Worm (Caenorhabditis elegans) whole organism, L4 larva: ENCODE measurements around the gene cpsf-1.

Experiments
- T20F7.1 ChIP-seq: fragments of 200-800 bp; sonication (Bioruptor generic); optimal IDR thresholded peaks from 2 replicates; lab custom pipeline; 2018; ENCODE audit warnings: mild to moderate bottlenecking, missing genetic modification characterization, missing compliant biosample characterization
- Y48G9A.11 ChIP-seq: fragments of 200-800 bp; sonication (Bioruptor generic); IDR thresholded peaks from 2 replicates; pipeline ENCODE4 v1.3.6; 2022; ENCODE audit warnings: missing genetic modification reagents, missing genetic modification characterization, missing compliant biosample characterization
- ZK546.5 ChIP-seq, 2 experiments: sonication (generic microtip); optimal IDR thresholded peaks; 2 replicates each; lab custom pipeline; 2017; ENCODE audit warnings: missing biosample characterization in 2 of 2, missing genetic modification characterization in 2 of 2
- aha-1 ChIP-seq: fragments of 150-350 bp; peaks from one replicate; lab custom pipeline; 2014; ENCODE audit warnings: missing biosample characterization, missing genetic modification characterization
- aly-2 ChIP-seq: sonication (generic microtip); optimal IDR thresholded peaks from 2 replicates; lab custom pipeline; 2018; ENCODE audit warnings: missing biosample characterization, missing genetic modification characterization
- ceh-20 ChIP-seq: fragments of 200-800 bp; sonication (Bioruptor generic); IDR thresholded peaks from 2 replicates; pipeline ENCODE4 v1.3.6; 2022; ENCODE audit warnings: missing genetic modification reagents, missing genetic modification characterization, missing compliant biosample characterization
- ceh-28 ChIP-seq: fragments of 150-350 bp; optimal IDR thresholded peaks from 2 replicates; lab custom pipeline; 2014; ENCODE audit warnings: missing biosample characterization, missing genetic modification reagents, missing genetic modification characterization
- ctbp-1 ChIP-seq: fragments of 200-800 bp; sonication (Bioruptor generic); IDR thresholded peaks from 2 replicates; pipeline ENCODE4 v1.3.6; 2022; ENCODE audit warnings: missing genetic modification reagents, missing genetic modification characterization, missing compliant biosample characterization
- daf-12 ChIP-seq: fragments of 150-350 bp; optimal IDR thresholded peaks from 2 replicates; lab custom pipeline; 2014; ENCODE audit warnings: missing biosample characterization, missing genetic modification reagents, missing genetic modification characterization
- dmd-8 ChIP-seq: fragments of 200-800 bp; sonication (Bioruptor generic); IDR thresholded peaks from 2 replicates; pipeline ENCODE4 v1.3.6; 2022; ENCODE audit warnings: missing genetic modification characterization, missing compliant biosample characterization
- dpl-1 ChIP-seq: fragments of 150-350 bp; optimal IDR thresholded peaks from 2 replicates; lab custom pipeline; 2014; ENCODE audit warnings: missing biosample characterization, missing genetic modification reagents, missing genetic modification characterization
- fkh-10 ChIP-seq: fragments of 150-350 bp; optimal IDR thresholded peaks from 2 replicates; lab custom pipeline; 2014; ENCODE audit warnings: missing biosample characterization, missing genetic modification reagents, missing genetic modification characterization
- hif-1 ChIP-seq, 2 experiments: sonication (generic microtip); optimal IDR thresholded peaks; 2 replicates each; lab custom pipeline; 2016 to 2017; ENCODE audit warnings: missing compliant biosample characterization in 2 of 2, missing genetic modification characterization in 2 of 2, missing genetic modification reagents in 2 of 2, missing genotype in 2 of 2, mild to moderate bottlenecking in 1 of 2
- hlh-30 ChIP-seq: sonication (generic microtip); optimal IDR thresholded peaks from 2 replicates; lab custom pipeline; 2017; ENCODE audit warnings: antibody characterized with exemption, mild to moderate bottlenecking, missing genetic modification characterization, missing compliant biosample characterization; ENCODE audit not compliant: insufficient read depth
- jun-1 ChIP-seq: fragments of 150-350 bp; optimal IDR thresholded peaks from 2 replicates; lab custom pipeline; 2014; ENCODE audit warnings: missing biosample characterization, missing genetic modification reagents, missing genetic modification characterization
- lin-1 ChIP-seq: fragments of 200-800 bp; sonication (Bioruptor generic); IDR thresholded peaks from 2 replicates; pipeline ENCODE4 v1.3.6; 2022; ENCODE audit warnings: missing genetic modification reagents, missing genetic modification characterization, missing compliant biosample characterization
- lsy-2 ChIP-seq, 2 experiments: fragments of 150-350 bp in 1 of 2; sonication (generic microtip) in 1 of 2; optimal IDR thresholded peaks; 2 replicates each; lab custom pipeline; 2014 to 2017; ENCODE audit warnings: missing biosample characterization in 2 of 2, missing genetic modification characterization in 2 of 2
- mep-1 ChIP-seq: fragments of 150-350 bp; sonication (generic microtip); optimal IDR thresholded peaks from 3 replicates; lab custom pipeline; 2014; ENCODE audit warnings: missing biosample characterization, missing genetic modification characterization
- mes-2 ChIP-seq: sonication (generic microtip); optimal IDR thresholded peaks from 2 replicates; lab custom pipeline; 2016; ENCODE audit warnings: missing genotype, mild to moderate bottlenecking, missing genetic modification characterization, missing compliant biosample characterization; ENCODE audit not compliant: poor library complexity, severe bottlenecking
- nhr-10 ChIP-seq: fragments of 150-350 bp; optimal IDR thresholded peaks from 2 replicates; lab custom pipeline; 2014; ENCODE audit warnings: missing biosample characterization, missing genetic modification characterization
- nhr-102 ChIP-seq: sonication (generic microtip); optimal IDR thresholded peaks from 2 replicates; lab custom pipeline; 2016; ENCODE audit warnings: mild to moderate bottlenecking, missing genetic modification characterization, moderate library complexity, missing compliant biosample characterization
- nhr-111 ChIP-seq: fragments of 200-800 bp; sonication (Bioruptor generic); optimal IDR thresholded peaks from 2 replicates; lab custom pipeline; 2018; ENCODE audit warnings: mild to moderate bottlenecking, missing genetic modification characterization, missing compliant biosample characterization
- pqm-1 ChIP-seq: sonication (generic microtip); optimal IDR thresholded peaks from 2 replicates; lab custom pipeline; 2017; ENCODE audit warnings: missing biosample characterization, missing genetic modification characterization
- rbr-2 ChIP-seq: sonication (generic microtip); optimal IDR thresholded peaks from 2 replicates; lab custom pipeline; 2016; ENCODE audit warnings: missing genotype, missing genetic modification characterization, missing compliant biosample characterization
- skn-1 ChIP-seq: fragments of 150-350 bp; optimal IDR thresholded peaks from 2 replicates; lab custom pipeline; 2014; ENCODE audit warnings: missing biosample characterization, missing genetic modification characterization
- snpc-4 ChIP-seq: fragments of 150-350 bp; optimal IDR thresholded peaks from 2 replicates; lab custom pipeline; 2014; ENCODE audit warnings: missing biosample characterization, missing genetic modification characterization
- spr-3 ChIP-seq: fragments of 200-800 bp; sonication (Bioruptor generic); optimal IDR thresholded peaks from 2 replicates; lab custom pipeline; 2018; ENCODE audit warnings: mild to moderate bottlenecking, missing genetic modification characterization, missing compliant biosample characterization
- unc-62 ChIP-seq, 3 experiments: fragments of 150-350 bp in 1 of 3; sonication (generic microtip); optimal IDR thresholded peaks in 2 of 3; peaks in 1 of 3; 1 replicate in 1 of 3; 2 replicates in 2 of 3; lab custom pipeline; 2014 to 2017; ENCODE audit warnings: missing biosample characterization in 3 of 3, missing genetic modification characterization in 3 of 3, missing genetic modification reagents in 3 of 3, missing genotype in 1 of 3
- zfp-2 ChIP-seq: sonication (generic microtip); optimal IDR thresholded peaks from 2 replicates; lab custom pipeline; 2016; ENCODE audit warnings: mild to moderate bottlenecking, missing genetic modification characterization, missing compliant biosample characterization

The cpsf-1 gene

DNA sequence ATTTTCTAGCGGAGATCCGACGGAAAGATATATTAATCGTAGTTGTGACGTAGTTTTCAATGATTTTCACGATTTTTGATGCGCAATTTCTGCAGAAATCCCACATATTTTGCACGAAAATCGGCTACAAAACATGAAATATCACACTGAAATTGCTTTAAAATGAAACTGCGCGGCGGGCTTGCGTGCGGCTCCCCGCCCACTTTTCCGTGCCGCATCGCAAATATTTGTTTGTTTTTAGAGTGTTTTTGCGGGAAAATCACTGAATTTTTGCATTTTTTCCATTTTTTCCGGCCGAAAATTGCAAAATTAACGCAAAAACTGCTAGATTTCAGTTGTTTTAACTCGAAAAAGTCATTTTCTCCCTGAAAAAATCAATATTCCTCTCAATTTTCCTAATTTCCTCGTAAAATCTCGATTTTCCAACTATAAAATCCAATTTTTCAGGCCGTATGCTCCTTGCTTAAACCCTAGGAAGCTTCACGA, 51.8 kb downstream of the cpsf-1 start, which contains the start of gene Y76B12C.6 (continued):
- TF ChIP-seq hif-1 (tag; optimal IDR thresholded peaks at IDR 0.05; lab: Kevin White, UChicago) (no peak), T20F7.1 (no peak), snpc-4 (tag; lab: Kevin White, UChicago) (no peak), unc-62 (GFP tag; optimal IDR thresholded peaks at IDR 0.05 in 1 of 2; lab: Kevin White, UChicago) (no peak), unc-62 (tag; optimal IDR thresholded peaks at IDR 0.05; lab: Kevin White, UChicago) (no peak), zfp-2 (tag; lab: Kevin White, UChicago) (no peak), mep-1 (peak; percentile 2), rbr-2 (tag; lab: Kevin White, UChicago) (no peak), hlh-30 (no peak), daf-12 (no peak), dpl-1 (GFP tag; lab: Kevin White, UChicago) (peak; percentile 20)

DNA sequence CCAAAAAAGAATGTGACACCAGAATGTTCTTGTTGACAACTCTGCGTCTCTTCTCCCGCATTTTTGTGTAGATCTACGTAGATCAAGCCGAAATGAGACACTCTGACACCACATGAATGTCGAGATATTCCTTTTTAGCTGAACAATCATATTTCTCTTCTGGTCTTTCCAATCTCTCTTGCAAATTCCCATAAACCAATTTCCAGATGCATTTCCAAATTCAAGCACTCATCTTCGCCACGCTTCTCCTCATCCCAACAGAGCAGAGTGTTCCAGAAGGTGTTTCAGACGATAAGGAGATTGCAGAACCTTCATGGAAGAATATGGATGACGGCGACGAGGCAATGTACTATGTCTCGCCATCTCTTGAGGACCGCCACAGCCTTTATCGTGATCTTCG, 53.0 kb downstream of the cpsf-1 start, which contains the start of gene Y76B12C.8:
TSS of gene Y76B12C.8 (plus strand) at position 207 of the 400 bp plus-strand sequence.
- TF ChIP-seq skn-1 (no peak), unc-62 (GFP tag; optimal IDR thresholded peaks at IDR 0.05 in 1 of 2; lab: Kevin White, UChicago) (peak in 1 of 2 experiments; percentile 94), unc-62 (tag; optimal IDR thresholded peaks at IDR 0.05; lab: Kevin White, UChicago) (no peak)

DNA sequence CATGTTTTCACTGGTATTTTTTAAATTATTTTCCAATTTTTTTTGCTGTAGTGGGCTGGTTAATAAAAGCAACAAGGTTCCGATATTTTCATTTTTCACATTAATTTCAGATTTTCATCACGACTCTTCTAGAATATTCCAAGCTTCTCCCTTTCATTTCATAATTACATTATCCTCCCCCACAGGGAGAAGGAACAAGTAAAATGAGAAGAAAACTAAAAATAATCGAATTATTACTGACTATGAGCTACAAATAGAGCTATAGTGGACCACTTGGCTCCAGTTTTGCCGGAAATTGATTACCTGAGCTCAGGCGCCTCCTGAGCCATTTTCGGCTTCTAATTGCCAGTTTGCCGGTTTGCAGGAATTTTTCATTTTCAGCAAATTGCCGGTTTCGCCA, 57.2 kb downstream of the cpsf-1 start:
- TF ChIP-seq aha-1 (tag; lab: Kevin White, UChicago) = peak; percentile 57
- no peak for TF ChIP-seq nhr-10 (tag; lab: Kevin White, UChicago)

DNA sequence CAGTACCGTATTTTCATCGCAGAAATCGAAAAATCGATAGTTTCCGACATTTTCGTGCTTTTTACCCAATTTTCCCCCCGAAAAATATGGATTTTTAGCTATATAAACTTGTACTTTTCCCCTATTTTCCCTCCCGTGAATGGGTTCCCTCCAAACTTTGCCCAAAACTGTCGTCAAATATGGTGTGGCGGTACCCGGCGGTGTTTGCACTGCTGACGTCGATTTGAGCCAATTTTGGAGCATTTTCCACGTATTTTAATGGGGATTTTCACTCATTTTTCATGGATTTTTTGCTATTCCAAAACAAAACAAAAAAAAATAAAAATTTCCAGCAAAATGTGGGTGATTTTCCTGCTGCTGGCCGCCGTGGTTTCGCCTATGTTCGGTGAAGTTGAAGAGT, 59.4 kb downstream of the cpsf-1 start, which contains the start of gene Y76B12C.3:
TSS of gene Y76B12C.3 (plus strand) at position 334 of the 400 bp plus-strand sequence.
- no peak for TF ChIP-seq hlh-30
- peak in 1 of 2 experiments; percentile 22 for TF ChIP-seq lsy-2 (tag; optimal IDR thresholded peaks at IDR 0.05; lab: Kevin White, UChicago)
- TF ChIP-seq ctbp-1 (GFP tag; lab: Robert Waterston, UW) = no peak
- no peak for TF ChIP-seq lin-1 (GFP tag; lab: Robert Waterston, UW)
- TF ChIP-seq aly-2 (tag; lab: Kevin White, UChicago) = no peak
- peak; percentile 11 for TF ChIP-seq mes-2 (tag; lab: Kevin White, UChicago)
- TF ChIP-seq dmd-8 = no peak

DNA sequence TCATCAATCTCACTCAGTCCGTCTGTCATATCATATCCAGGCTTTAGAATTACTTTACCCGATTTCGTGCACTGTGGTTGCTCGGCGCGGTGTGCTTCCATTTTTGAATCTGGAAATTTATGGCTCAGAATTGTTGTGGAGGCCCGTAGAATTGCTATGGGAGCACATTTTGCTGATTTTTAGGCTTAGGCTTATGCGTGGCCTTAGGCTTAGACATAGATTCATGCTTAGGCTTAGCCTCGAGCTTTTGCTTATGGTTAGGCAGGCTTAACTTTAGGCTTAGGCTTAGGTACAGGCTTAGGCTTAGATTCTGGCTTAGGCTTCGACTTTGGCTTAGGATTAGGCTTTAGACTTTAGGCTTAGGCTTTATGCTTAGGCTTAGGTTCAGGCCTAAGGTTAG, 60.5 kb downstream of the cpsf-1 start, which contains the start of gene Y76B12C.4:
TSS of gene Y76B12C.4 (minus strand) at position 101 of the 400 bp plus-strand sequence.
- TF ChIP-seq mes-2 (tag; lab: Kevin White, UChicago) (no peak), Y48G9A.11 (no peak), nhr-10 (tag; lab: Kevin White, UChicago) (no peak), jun-1 (tag; lab: Kevin White, UChicago) (no peak), spr-3 (GFP tag; lab: Kevin White, UChicago) (no peak), fkh-10 (GFP tag; lab: Kevin White, UChicago) (no peak), dmd-8 (no peak), ZK546.5 (tag; optimal IDR thresholded peaks at IDR 0.05; lab: Kevin White, UChicago) (no peak), ceh-20 (GFP tag; lab: Robert Waterston, UW) (no peak), nhr-102 (no peak), nhr-111 (GFP tag; lab: Kevin White, UChicago) (no peak)

- no peak for TF ChIP-seq pqm-1 (tag; lab: Kevin White, UChicago)
- peak; percentile 67 for TF ChIP-seq ceh-28 (tag; lab: Kevin White, UChicago)
Observed at ce11 chrIV:1971078-1971477, 61.7 kb downstream of the cpsf-1 start.
